Worm (Caenorhabditis elegans) whole organism, mixed stage, embryonic: ENCODE data around the gene C45E5.1.
A peak's percentile ranks its signal among the peaks of the same experiment; 100 is the strongest.

Experiments used
- M03D4.4 ChIP-seq: sonication (generic microtip); optimal IDR thresholded peaks from 2 replicates; lab custom pipeline; 2017; ENCODE audit warnings: mild to moderate bottlenecking, missing genetic modification characterization, missing compliant biosample characterization
- blmp-1 ChIP-seq: fragments of 150-350 bp; optimal IDR thresholded peaks from 2 replicates; lab custom pipeline; 2014; ENCODE audit warnings: missing biosample characterization, missing genetic modification characterization
- ceh-39 ChIP-seq: fragments of 150-350 bp; optimal IDR thresholded peaks from 2 replicates; lab custom pipeline; 2014; ENCODE audit warnings: missing biosample characterization, missing genetic modification characterization
- ceh-83 ChIP-seq: fragments of 200-800 bp; sonication (Bioruptor generic); optimal IDR thresholded peaks from 2 replicates; lab custom pipeline; 2018; ENCODE audit warnings: mild to moderate bottlenecking, missing genetic modification characterization, missing compliant biosample characterization
- ces-1 ChIP-seq: fragments of 150-350 bp; optimal IDR thresholded peaks from 2 replicates; lab custom pipeline; 2014; ENCODE audit warnings: missing biosample characterization, missing genetic modification reagents, missing genetic modification characterization
- cnd-1 ChIP-seq: fragments of 200-800 bp; sonication (Bioruptor generic); optimal IDR thresholded peaks from 2 replicates; lab custom pipeline; 2018; ENCODE audit warnings: mild to moderate bottlenecking, missing genetic modification characterization, missing compliant biosample characterization
- drap-1 ChIP-seq: fragments of 200-800 bp; sonication (Bioruptor generic); optimal IDR thresholded peaks from 3 replicates; lab custom pipeline; 2018; ENCODE audit warnings: mild to moderate bottlenecking, missing genetic modification characterization, missing compliant biosample characterization
- elt-1 ChIP-seq: sonication (generic microtip); optimal IDR thresholded peaks from 2 replicates; lab custom pipeline; 2017; ENCODE audit warnings: missing genetic modification characterization, mild to moderate bottlenecking, missing compliant biosample characterization, antibody characterized with exemption, moderate library complexity, borderline replicate concordance; ENCODE audit not compliant: insufficient read depth
- elt-3 ChIP-seq: fragments of 150-350 bp; optimal IDR thresholded peaks from 2 replicates; lab custom pipeline; 2014; ENCODE audit warnings: missing biosample characterization, missing genetic modification characterization
- flh-1 ChIP-seq: fragments of 200-800 bp; sonication (Bioruptor generic); optimal IDR thresholded peaks from 2 replicates; lab custom pipeline; 2018; ENCODE audit warnings: mild to moderate bottlenecking, missing genetic modification characterization, moderate library complexity, missing compliant biosample characterization
- ham-2 ChIP-seq: fragments of 200-800 bp; sonication (Bioruptor generic); optimal IDR thresholded peaks from 2 replicates; lab custom pipeline; 2018; ENCODE audit warnings: mild to moderate bottlenecking, missing genetic modification characterization, missing compliant biosample characterization
- hlh-1 ChIP-seq: fragments of 150-350 bp; optimal IDR thresholded peaks from 2 replicates; lab custom pipeline; 2014; ENCODE audit warnings: missing biosample characterization, missing genetic modification reagents, missing genetic modification characterization
- lin-13 ChIP-seq: fragments of 150-350 bp; optimal IDR thresholded peaks from 2 replicates; lab custom pipeline; 2014; ENCODE audit warnings: missing biosample characterization, missing genetic modification characterization
- lin-32 ChIP-seq: fragments of 200-800 bp; sonication (Bioruptor generic); optimal IDR thresholded peaks from 2 replicates; lab custom pipeline; 2018; ENCODE audit warnings: mild to moderate bottlenecking, missing genetic modification characterization, missing compliant biosample characterization
- mab-5 ChIP-seq: fragments of 150-350 bp; optimal IDR thresholded peaks from 2 replicates; lab custom pipeline; 2014; ENCODE audit warnings: missing biosample characterization, missing genetic modification characterization
- mep-1 ChIP-seq: fragments of 150-350 bp; optimal IDR thresholded peaks from 2 replicates; lab custom pipeline; 2017; ENCODE audit warnings: missing biosample characterization, missing genetic modification reagents, missing genetic modification characterization, inconsistent platforms
- nhr-12 ChIP-seq: fragments of 150-350 bp; optimal IDR thresholded peaks from 2 replicates; lab custom pipeline; 2014; ENCODE audit warnings: missing biosample characterization, missing genetic modification characterization
- nhr-2 ChIP-seq: fragments of 150-350 bp; optimal IDR thresholded peaks from 2 replicates; lab custom pipeline; 2014; ENCODE audit warnings: missing biosample characterization, missing genetic modification characterization
- nhr-237 ChIP-seq: fragments of 150-350 bp; optimal IDR thresholded peaks from 2 replicates; lab custom pipeline; 2014; ENCODE audit warnings: missing biosample characterization, missing genetic modification characterization
- nhr-28 ChIP-seq: fragments of 150-350 bp; optimal IDR thresholded peaks from 2 replicates; lab custom pipeline; 2014; ENCODE audit warnings: missing biosample characterization, missing genetic modification characterization
- pha-4 ChIP-seq: fragments of 150-350 bp; optimal IDR thresholded peaks from 2 replicates; lab custom pipeline; 2018; ENCODE audit warnings: missing biosample characterization, missing genetic modification reagents, missing genetic modification characterization
- sem-2 ChIP-seq: fragments of 200-800 bp; sonication (Bioruptor generic); optimal IDR thresholded peaks from 2 replicates; lab custom pipeline; 2018; ENCODE audit warnings: mild to moderate bottlenecking, missing genetic modification characterization, missing compliant biosample characterization
- snpc-4 ChIP-seq: fragments of 150-350 bp; optimal IDR thresholded peaks from 2 replicates; lab custom pipeline; 2014; ENCODE audit warnings: missing biosample characterization, missing genetic modification characterization
- sptf-1 ChIP-seq: sonication (generic microtip); optimal IDR thresholded peaks from 2 replicates; lab custom pipeline; 2017; ENCODE audit warnings: mild to moderate bottlenecking, missing genetic modification characterization, moderate library complexity, missing compliant biosample characterization
- tbx-8 ChIP-seq: fragments of 200-800 bp; sonication (Bioruptor generic); optimal IDR thresholded peaks from 2 replicates; lab custom pipeline; 2018; ENCODE audit warnings: mild to moderate bottlenecking, missing genetic modification characterization, moderate library complexity, missing compliant biosample characterization
- unc-120 ChIP-seq: sonication (generic microtip); optimal IDR thresholded peaks from 2 replicates; lab custom pipeline; 2017; ENCODE audit warnings: missing genetic modification characterization, missing compliant biosample characterization; ENCODE audit not compliant: poor library complexity, severe bottlenecking
- unc-39 ChIP-seq: fragments of 150-350 bp; optimal IDR thresholded peaks from 2 replicates; lab custom pipeline; 2014; ENCODE audit warnings: missing biosample characterization, missing genetic modification characterization
- unc-62 ChIP-seq: fragments of 150-350 bp; optimal IDR thresholded peaks from 2 replicates; lab custom pipeline; 2014; ENCODE audit warnings: missing biosample characterization, missing genetic modification reagents, missing genetic modification characterization
- zip-8 ChIP-seq: fragments of 150-350 bp; optimal IDR thresholded peaks from 2 replicates; lab custom pipeline; 2014; ENCODE audit warnings: missing biosample characterization, missing genetic modification characterization
- ztf-11 ChIP-seq: fragments of 150-350 bp; optimal IDR thresholded peaks from 2 replicates; lab custom pipeline; 2014; ENCODE audit warnings: missing biosample characterization, missing genetic modification characterization

C45E5.1 gene

DNA sequence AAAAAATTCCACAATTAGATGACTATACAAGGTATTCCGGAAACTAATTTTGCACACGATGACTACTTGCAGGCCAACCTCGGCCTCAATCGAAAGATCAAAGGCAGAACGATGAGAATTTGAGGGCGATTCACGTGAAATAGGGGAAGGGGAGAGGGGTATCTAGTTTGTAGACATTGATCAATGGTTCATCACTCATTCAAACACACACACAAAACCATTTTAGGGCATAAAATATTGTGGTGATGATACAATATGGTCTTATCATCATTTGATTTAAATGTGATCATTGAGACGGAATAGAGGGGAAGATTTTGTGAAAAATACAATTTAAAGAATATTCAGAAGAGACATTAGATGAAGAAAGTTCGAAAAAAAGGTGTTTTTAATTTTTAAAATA is 18.6 kb downstream of the C45E5.1 start:
- no peak for TF ChIP-seq pha-4 (tag; lab: Kevin White, UChicago)
- no peak for TF ChIP-seq unc-39 (tag; lab: Kevin White, UChicago)

DNA sequence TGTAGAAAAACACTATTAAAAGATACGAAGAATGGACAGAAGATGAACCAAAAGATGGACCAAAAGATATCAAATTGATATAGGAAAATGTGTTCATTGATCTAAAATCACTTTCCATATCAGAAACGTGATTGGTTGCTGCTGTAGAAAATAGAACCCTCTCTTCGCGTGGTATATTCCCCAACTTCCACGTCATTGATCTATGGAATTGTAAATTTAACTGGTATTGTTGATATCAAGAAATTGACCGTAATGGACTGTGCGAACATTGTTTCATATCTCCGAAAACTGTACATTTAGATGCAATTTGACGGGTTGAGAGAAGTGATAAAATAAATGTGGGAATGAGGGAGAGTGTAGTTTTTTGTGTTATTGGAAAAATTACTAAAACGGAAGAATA is 20.2 kb downstream of the C45E5.1 start:
- TF ChIP-seq nhr-12 (tag; lab: Kevin White, UChicago) (no peak), ceh-83 (GFP tag; lab: Kevin White, UChicago) (no peak), elt-3 (tag; lab: Kevin White, UChicago) (no peak), unc-39 (tag; lab: Kevin White, UChicago) (no peak), unc-120 (tag; lab: Kevin White, UChicago) (no peak), pha-4 (tag; lab: Kevin White, UChicago) (no peak), tbx-8 (no peak)

DNA sequence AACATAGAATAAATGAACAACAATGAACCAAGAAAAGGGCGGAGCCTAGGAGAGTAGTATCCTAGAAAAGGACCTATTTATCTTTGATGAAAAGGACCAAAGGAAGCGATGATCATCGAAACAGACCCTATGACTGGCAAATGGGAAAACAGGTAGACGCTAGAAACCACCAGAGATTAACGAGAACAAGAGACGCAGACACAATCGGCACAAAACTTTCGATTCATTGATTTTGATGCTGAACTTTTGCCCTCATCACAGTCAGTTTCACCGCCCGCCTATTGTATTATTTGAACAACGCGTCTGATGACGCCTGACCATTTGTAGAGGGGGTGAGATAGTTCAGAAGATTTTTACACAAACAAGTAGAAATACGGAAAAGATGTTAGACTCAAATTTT is 21.4 kb downstream of the C45E5.1 start:
- TF ChIP-seq ces-1 (GFP tag; lab: Kevin White, UChicago), result no peak
- no peak for TF ChIP-seq elt-1 (tag; lab: Kevin White, UChicago)
- TF ChIP-seq mep-1 (tag; lab: Kevin White, UChicago), result no peak
- no peak for TF ChIP-seq ham-2
- TF ChIP-seq ceh-83 (GFP tag; lab: Kevin White, UChicago), result no peak
- TF ChIP-seq blmp-1 (tag; lab: Kevin White, UChicago), result no peak
- TF ChIP-seq nhr-28, result no peak
- TF ChIP-seq nhr-2 (tag; lab: Kevin White, UChicago), result no peak
- no peak for TF ChIP-seq lin-32 (GFP tag; lab: Kevin White, UChicago)
- no peak for TF ChIP-seq unc-62 (GFP tag; lab: Kevin White, UChicago)
- no peak for TF ChIP-seq nhr-237
- TF ChIP-seq ceh-39 (tag; lab: Kevin White, UChicago), result no peak
- no peak for TF ChIP-seq unc-120 (tag; lab: Kevin White, UChicago)
- no peak for TF ChIP-seq drap-1 (GFP tag; lab: Kevin White, UChicago)
- no peak for TF ChIP-seq M03D4.4 (tag; lab: Kevin White, UChicago)
- no peak for TF ChIP-seq ztf-11 (tag; lab: Kevin White, UChicago)
- TF ChIP-seq tbx-8, result no peak
- TF ChIP-seq mab-5 (tag; lab: Kevin White, UChicago), result no peak
- no peak for TF ChIP-seq nhr-12 (tag; lab: Kevin White, UChicago)
- TF ChIP-seq flh-1 (GFP tag; lab: Kevin White, UChicago), result no peak

DNA sequence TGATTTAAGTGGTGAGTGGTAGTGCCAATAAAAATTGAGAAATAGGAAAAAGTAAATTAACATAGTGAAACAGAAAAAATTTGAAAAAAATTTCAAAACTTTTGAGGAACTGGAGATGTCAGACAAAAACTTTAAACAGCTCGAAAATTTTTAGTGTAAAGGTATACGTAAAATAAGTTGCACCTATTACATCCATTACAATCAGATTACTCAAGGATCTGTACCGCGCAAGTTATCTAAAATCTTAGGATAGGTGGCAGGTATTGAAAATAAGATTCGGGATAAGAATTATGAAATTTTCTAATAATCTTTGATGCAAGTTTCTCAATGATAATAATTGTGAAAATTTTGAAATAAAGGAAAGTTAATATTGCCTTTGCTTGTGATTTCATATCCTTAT is 22.6 kb downstream of the C45E5.1 start:
- no peak for TF ChIP-seq lin-32 (GFP tag; lab: Kevin White, UChicago)
- peak; percentile 49 for TF ChIP-seq elt-1 (tag; lab: Kevin White, UChicago)

DNA sequence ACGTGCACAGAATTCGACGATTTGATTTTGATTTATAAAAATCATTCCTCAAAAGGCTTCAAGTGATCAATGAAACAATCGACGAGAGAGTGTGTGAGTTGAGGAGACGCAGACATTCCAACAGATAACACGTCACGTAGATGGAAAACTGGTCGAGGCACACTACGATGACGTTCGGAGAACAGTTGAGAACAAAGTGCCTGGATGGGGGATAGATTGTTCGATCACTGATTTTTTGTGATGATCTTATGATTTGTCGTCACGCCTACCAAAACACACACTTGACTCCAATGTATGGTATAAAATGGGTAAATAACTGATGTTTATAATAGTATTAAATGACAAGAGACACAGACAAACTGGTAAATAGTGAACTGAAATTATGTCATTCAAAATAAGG is 34.1 kb downstream of the C45E5.1 start:
- TF ChIP-seq sem-2 (GFP tag; lab: Kevin White, UChicago), result no peak
- no peak for TF ChIP-seq lin-13
- TF ChIP-seq drap-1 (GFP tag; lab: Kevin White, UChicago), result no peak
- TF ChIP-seq nhr-237, result no peak
- no peak for TF ChIP-seq ham-2
- no peak for TF ChIP-seq M03D4.4 (tag; lab: Kevin White, UChicago)
- no peak for TF ChIP-seq mab-5 (tag; lab: Kevin White, UChicago)
- no peak for TF ChIP-seq sptf-1
- no peak for TF ChIP-seq snpc-4 (tag; lab: Kevin White, UChicago)
- TF ChIP-seq nhr-28, result no peak
- no peak for TF ChIP-seq ces-1 (GFP tag; lab: Kevin White, UChicago)
- no peak for TF ChIP-seq ceh-83 (GFP tag; lab: Kevin White, UChicago)
- no peak for TF ChIP-seq zip-8
- no peak for TF ChIP-seq cnd-1 (tag; lab: Kevin White, UChicago)

DNA sequence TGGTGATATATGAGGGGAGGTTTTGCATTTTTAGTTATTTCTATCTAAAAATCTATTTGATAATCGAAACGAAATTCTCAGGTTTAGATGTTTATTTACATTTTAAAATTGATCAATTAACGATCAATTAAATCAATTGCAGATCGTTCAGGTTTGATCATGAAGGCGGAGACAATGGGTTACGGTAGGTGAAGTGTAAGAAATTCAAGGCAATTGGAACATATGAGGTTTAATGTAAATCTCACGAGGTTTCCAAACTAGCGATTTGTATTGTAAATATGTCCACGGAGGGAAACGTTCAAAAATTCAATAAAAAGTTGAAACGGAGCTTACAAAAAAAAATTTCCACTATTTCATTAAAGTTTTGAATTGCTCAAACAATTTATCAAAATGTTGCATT is 35.3 kb downstream of the C45E5.1 start:
- no peak for TF ChIP-seq ces-1 (GFP tag; lab: Kevin White, UChicago)
- no peak for TF ChIP-seq zip-8
- TF ChIP-seq hlh-1 (tag; lab: Kevin White, UChicago), result no peak
- no peak for TF ChIP-seq nhr-28
- TF ChIP-seq M03D4.4 (tag; lab: Kevin White, UChicago), result no peak
- no peak for TF ChIP-seq blmp-1 (tag; lab: Kevin White, UChicago)
- no peak for TF ChIP-seq lin-13
- TF ChIP-seq tbx-8, result no peak
- TF ChIP-seq unc-62 (GFP tag; lab: Kevin White, UChicago), result no peak
- TF ChIP-seq, all 35 proteins: peak for 0
